Worm (Caenorhabditis elegans): ENCODE results near the gene F40G9.18.

The F40G9.18 gene

ce11 chrIII:178126-178525 lies 8.7 kb upstream of the F40G9.18 start:
- TF ChIP-seq fos-1 (tag; optimal IDR thresholded peaks at IDR 0.05) (no peak), gmeb-1 (tag; optimal IDR thresholded peaks at IDR 0.05) (no peak), sma-3 (GFP tag; optimal IDR thresholded peaks at IDR 0.05) (no peak), aly-2 (tag; optimal IDR thresholded peaks at IDR 0.05) (no peak), lsy-2 (tag; optimal IDR thresholded peaks at IDR 0.05) (no peak), nhr-25 (tag; optimal IDR thresholded peaks at IDR 0.05) (no peak), ceh-16 (tag; optimal IDR thresholded peaks at IDR 0.05) (no peak), nhr-237 (tag; optimal IDR thresholded peaks at IDR 0.05) (no peak), ama-1 (optimal IDR thresholded peaks at IDR 0.05) (no peak), egl-27 (tag; optimal IDR thresholded peaks at IDR 0.05) (no peak), snpc-4 (tag; optimal IDR thresholded peaks at IDR 0.05) (no peak), ZK546.5 (tag; optimal IDR thresholded peaks at IDR 0.05) (no peak), mab-5 (tag; optimal IDR thresholded peaks at IDR 0.05) (no peak), unc-39 (tag; optimal IDR thresholded peaks at IDR 0.05) (no peak), zag-1 (tag; optimal IDR thresholded peaks at IDR 0.05) (no peak), dmd-4 (tag; optimal IDR thresholded peaks at IDR 0.05) (no peak), nhr-11 (tag; optimal IDR thresholded peaks at IDR 0.05) (no peak), nhr-12 (tag; optimal IDR thresholded peaks at IDR 0.05) (no peak)

- no peak for TF ChIP-seq fos-1 (tag; optimal IDR thresholded peaks at IDR 0.05)
- no peak for TF ChIP-seq lin-39 (tag; optimal IDR thresholded peaks at IDR 0.05)
- no peak for TF ChIP-seq egl-27 (tag; optimal IDR thresholded peaks at IDR 0.05)
- no peak for TF ChIP-seq ama-1 (optimal IDR thresholded peaks at IDR 0.05)
- no peak for TF ChIP-seq dmd-4 (tag; optimal IDR thresholded peaks at IDR 0.05)
- no peak for TF ChIP-seq gmeb-1 (tag; optimal IDR thresholded peaks at IDR 0.05)
- no peak for TF ChIP-seq ZK546.5 (tag; optimal IDR thresholded peaks at IDR 0.05)
- TF ChIP-seq unc-55 (GFP tag; optimal IDR thresholded peaks at IDR 0.05), result no peak
- TF ChIP-seq aly-2 (tag; optimal IDR thresholded peaks at IDR 0.05), result no peak
- no peak for TF ChIP-seq R02D3.7 (tag; optimal IDR thresholded peaks at IDR 0.05)
- TF ChIP-seq skn-1 (tag; optimal IDR thresholded peaks at IDR 0.05), result no peak
- no peak for TF ChIP-seq blmp-1 (tag; optimal IDR thresholded peaks at IDR 0.05; ENCODE audit: insufficient read depth)
- no peak for TF ChIP-seq nhr-129 (tag; optimal IDR thresholded peaks at IDR 0.05)
- no peak for TF ChIP-seq mdl-1 (tag; optimal IDR thresholded peaks at IDR 0.05)
- TF ChIP-seq zag-1 (tag; optimal IDR thresholded peaks at IDR 0.05), result no peak
- TF ChIP-seq nhr-11 (tag; optimal IDR thresholded peaks at IDR 0.05), result no peak
Observed at ce11 chrIII:177715-178114, 8.3 kb upstream of the F40G9.18 start, which contains the start of gene F40G9.14. Gene F40G9.14, minus strand, starts transcription at chrIII:177815.

- TF ChIP-seq mbf-1 (tag; optimal IDR thresholded peaks at IDR 0.05) (no peak), fos-1 (tag; optimal IDR thresholded peaks at IDR 0.05) (peak; percentile 53), alr-1 (tag; optimal IDR thresholded peaks at IDR 0.05) (no peak)
Observed at ce11 chrIII:175733-176132, 6.4 kb upstream of the F40G9.18 start, which contains the start of gene clec-148. Gene clec-148, minus strand, starts transcription at chrIII:175833.

DNA sequence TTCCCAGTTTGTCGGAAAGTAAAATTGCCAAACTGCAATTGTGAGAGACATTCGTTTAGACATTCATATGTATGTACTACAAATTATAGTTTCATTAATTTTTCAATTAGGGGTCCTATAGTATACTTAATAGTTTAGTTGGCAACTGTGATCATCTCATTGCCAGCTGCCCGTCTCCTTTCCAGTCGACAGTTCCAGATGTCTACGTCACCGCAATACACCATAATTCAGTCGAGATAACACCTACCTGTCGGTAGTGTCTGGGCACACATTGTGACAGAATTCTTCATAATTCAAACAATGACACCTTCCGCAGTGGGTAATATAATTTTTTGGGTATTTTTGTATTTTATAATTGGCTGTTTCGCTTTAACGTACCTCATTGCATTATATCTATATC lies 4.1 kb upstream of the F40G9.18 start, which contains the start of gene F40G9.19:
Gene F40G9.19, plus strand, starts transcription at position 301 of the 400 bp plus-strand sequence.
- TF ChIP-seq ceh-82 (tag; optimal IDR thresholded peaks at IDR 0.05) (no peak), R02D3.7 (tag; optimal IDR thresholded peaks at IDR 0.05) (no peak), nhr-6 (tag; optimal IDR thresholded peaks at IDR 0.05) (no peak), Y55F3AM.14 (GFP tag; optimal IDR thresholded peaks at IDR 0.05) (no peak), F13H6.1 (tag; optimal IDR thresholded peaks at IDR 0.05) (no peak), alr-1 (tag; optimal IDR thresholded peaks at IDR 0.05) (no peak), nhr-12 (tag; optimal IDR thresholded peaks at IDR 0.05) (no peak), lin-11 (tag; optimal IDR thresholded peaks at IDR 0.05) (no peak), ama-1 (optimal IDR thresholded peaks at IDR 0.05) (no peak), snpc-4 (tag; optimal IDR thresholded peaks at IDR 0.05) (no peak), ztf-1 (GFP tag; conservative IDR thresholded peaks at IDR 0.05) (no peak), skn-1 (tag; optimal IDR thresholded peaks at IDR 0.05) (no peak), lin-13 (GFP tag; optimal IDR thresholded peaks at IDR 0.05) (no peak), sma-9 (GFP tag; optimal IDR thresholded peaks at IDR 0.05) (no peak), sma-9 (tag; optimal IDR thresholded peaks at IDR 0.05) (no peak), nhr-11 (tag; optimal IDR thresholded peaks at IDR 0.05) (no peak), unc-39 (tag; optimal IDR thresholded peaks at IDR 0.05) (no peak)

DNA sequence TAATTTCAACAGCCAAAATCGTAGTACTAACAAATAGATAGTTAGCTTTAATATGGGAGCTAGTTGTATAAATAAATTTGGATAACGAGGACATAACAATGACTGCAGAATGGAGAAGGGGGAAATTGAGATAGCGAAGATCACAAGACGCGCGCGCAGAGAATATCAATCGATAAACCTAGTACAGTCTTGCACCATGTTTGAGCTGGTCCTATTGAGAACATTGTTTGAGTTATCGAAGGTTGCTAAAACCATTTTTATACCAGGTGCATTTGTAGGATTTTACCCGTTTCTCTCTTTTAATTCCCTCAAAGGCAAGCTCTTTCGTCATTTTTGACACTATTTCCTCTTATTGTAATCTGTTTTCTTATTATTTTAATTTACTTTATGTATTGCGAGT lies 2.2 kb upstream of the F40G9.18 start, which contains the start of the genes F40G9.9 and F40G9.12:
Gene F40G9.9, minus strand, starts transcription at position 101 of the 400 bp plus-strand sequence.
Gene F40G9.12, plus strand, starts transcription at position 231 of the 400 bp plus-strand sequence.
- TF ChIP-seq elt-3 (tag; optimal IDR thresholded peaks at IDR 0.05) (no peak), F13H6.1 (tag; optimal IDR thresholded peaks at IDR 0.05) (no peak), ama-1 (optimal IDR thresholded peaks at IDR 0.05) (no peak), R02D3.7 (tag; optimal IDR thresholded peaks at IDR 0.05) (no peak), ztf-4 (tag; optimal IDR thresholded peaks at IDR 0.05) (no peak), nhr-237 (tag; optimal IDR thresholded peaks at IDR 0.05) (no peak), lin-13 (GFP tag; optimal IDR thresholded peaks at IDR 0.05) (no peak)
